Fruit fly (Drosophila melanogaster) whole organism, embryonic: ENCODE measurements around the gene rogdi.

Experiments
- Atf6 ChIP-seq: fragments of 200-800 bp; sonication (Bioruptor generic); IDR thresholded peaks from 2 replicates; pipeline ENCODE4 v1.3.6; 2022; ENCODE audit warnings: missing biosample characterization, missing genetic modification characterization
- BtbVII ChIP-seq: fragments of 200-800 bp; sonication (Bioruptor generic); optimal IDR thresholded peaks from 3 replicates; lab custom pipeline; 2017; ENCODE audit warnings: missing biosample characterization, mild to moderate bottlenecking, missing genetic modification characterization
- Bteb2 ChIP-seq: fragments of 200-800 bp; sonication (Bioruptor generic); optimal IDR thresholded peaks from 2 replicates; lab custom pipeline; 2016; ENCODE audit warnings: missing biosample characterization, missing genetic modification characterization
- CG11504 ChIP-seq: fragments of 200-800 bp; sonication (Bioruptor generic); optimal IDR thresholded peaks from 3 replicates; lab custom pipeline; 2019; ENCODE audit warnings: missing biosample characterization, mild to moderate bottlenecking, missing genetic modification characterization, moderate library complexity
- CG11723 ChIP-seq: fragments of 200-800 bp; sonication (Bioruptor generic); optimal IDR thresholded peaks from 2 replicates; lab custom pipeline; 2017; ENCODE audit warnings: missing biosample characterization, mild to moderate bottlenecking, missing genetic modification characterization
- CG12236 ChIP-seq: fragments of 200-800 bp; sonication (Bioruptor generic); optimal IDR thresholded peaks from 2 replicates; lab custom pipeline; 2016; ENCODE audit warnings: missing biosample characterization, missing genetic modification characterization
- CG13123 ChIP-seq: fragments of 200-800 bp; sonication (Bioruptor generic); optimal IDR thresholded peaks from 2 replicates; lab custom pipeline; 2016; ENCODE audit warnings: missing biosample characterization, missing genetic modification characterization
- CG13424 ChIP-seq: fragments of 200-800 bp; sonication (Bioruptor generic); optimal IDR thresholded peaks from 2 replicates; lab custom pipeline; 2019; ENCODE audit warnings: missing biosample characterization, mild to moderate bottlenecking, missing genetic modification characterization, moderate library complexity
- CG14050 ChIP-seq: fragments of 200-800 bp; sonication (Bioruptor generic); IDR thresholded peaks from 3 replicates; pipeline ENCODE4 v1.3.6; 2022; ENCODE audit warnings: missing biosample characterization, missing genetic modification characterization
- CG14965 ChIP-seq: fragments of 200-800 bp; sonication (Bioruptor generic); optimal IDR thresholded peaks from 2 replicates; lab custom pipeline; 2016; ENCODE audit warnings: missing biosample characterization, missing genetic modification characterization, borderline replicate concordance
- CG16863 ChIP-seq: fragments of 200-800 bp; sonication (Bioruptor generic); optimal IDR thresholded peaks from 3 replicates; lab custom pipeline; 2016; ENCODE audit warnings: missing biosample characterization, missing genetic modification characterization
- CG17568 ChIP-seq: fragments of 200-800 bp; sonication (Bioruptor generic); optimal IDR thresholded peaks from 2 replicates; lab custom pipeline; 2018; ENCODE audit warnings: missing biosample characterization, mild to moderate bottlenecking, missing genetic modification characterization, moderate library complexity
- CG1832 ChIP-seq: fragments of 200-800 bp; sonication (Bioruptor generic); optimal IDR thresholded peaks from 2 replicates; lab custom pipeline; 2017; ENCODE audit warnings: missing biosample characterization, mild to moderate bottlenecking, missing genetic modification characterization, inconsistent platforms
- CG3407 ChIP-seq: fragments of 200-800 bp; sonication (Bioruptor generic); optimal IDR thresholded peaks from 2 replicates; lab custom pipeline; 2018; ENCODE audit warnings: missing biosample characterization, mild to moderate bottlenecking, missing genetic modification characterization
- CG6175 ChIP-seq: fragments of 200-800 bp; sonication (Bioruptor generic); IDR thresholded peaks from 3 replicates; pipeline ENCODE4 v1.3.6; 2022; ENCODE audit warnings: missing biosample characterization, missing genetic modification characterization
- CG6272 ChIP-seq: fragments of 200-800 bp; sonication (Bioruptor generic); IDR thresholded peaks from 2 replicates; pipeline ENCODE4 v1.3.6; 2022; ENCODE audit warnings: missing biosample characterization, missing genetic modification characterization
- CG6683 ChIP-seq: fragments of 200-800 bp; sonication (Bioruptor generic); optimal IDR thresholded peaks from 2 replicates; lab custom pipeline; 2017; ENCODE audit warnings: missing biosample characterization, mild to moderate bottlenecking, missing genetic modification characterization, missing genetic modification reagents
- CG7372 ChIP-seq: fragments of 200-800 bp; sonication (Bioruptor generic); IDR thresholded peaks from 2 replicates; pipeline ENCODE4 v1.3.6; 2022; ENCODE audit warnings: missing biosample characterization, missing genetic modification characterization
- CG9932 ChIP-seq: fragments of 200-800 bp; sonication (Bioruptor generic); IDR thresholded peaks from 2 replicates; pipeline ENCODE4 v1.3.6; 2022; ENCODE audit warnings: missing biosample characterization, missing genetic modification characterization
- Camta ChIP-seq: fragments of 200-800 bp; sonication (Bioruptor generic); optimal IDR thresholded peaks from 2 replicates; lab custom pipeline; 2016; ENCODE audit warnings: missing biosample characterization, missing genetic modification characterization
- Dad ChIP-seq: fragments of 200-800 bp; sonication (Bioruptor generic); optimal IDR thresholded peaks from 3 replicates; lab custom pipeline; 2016; ENCODE audit warnings: missing biosample characterization, missing genetic modification characterization
- Fer2 ChIP-seq: fragments of 200-800 bp; sonication (Bioruptor generic); optimal IDR thresholded peaks from 2 replicates; lab custom pipeline; 2018; ENCODE audit warnings: missing biosample characterization, mild to moderate bottlenecking, missing genetic modification characterization, moderate library complexity
- HLH4C ChIP-seq: fragments of 200-800 bp; sonication (Bioruptor generic); IDR thresholded peaks from 3 replicates; pipeline ENCODE4 v1.3.6; 2022; ENCODE audit warnings: missing biosample characterization, missing genetic modification characterization; ENCODE audit not compliant: partially characterized antibody
- NC2α ChIP-seq: fragments of 200-800 bp; sonication (Bioruptor generic); optimal IDR thresholded peaks from 2 replicates; lab custom pipeline; 2016; ENCODE audit warnings: missing biosample characterization, missing genetic modification characterization
- Ravus ChIP-seq: fragments of 200-800 bp; sonication (Bioruptor generic); IDR thresholded peaks from 2 replicates; pipeline ENCODE4 v1.3.6; 2022; ENCODE audit warnings: missing biosample characterization, missing genetic modification characterization
- Side ChIP-seq: fragments of 200-800 bp; sonication (Bioruptor generic); optimal IDR thresholded peaks from 2 replicates; lab custom pipeline; 2016; ENCODE audit warnings: missing biosample characterization, missing genetic modification characterization
- Spps ChIP-seq: fragments of 200-800 bp; sonication (Bioruptor generic); optimal IDR thresholded peaks from 2 replicates; lab custom pipeline; 2018; ENCODE audit warnings: missing biosample characterization, mild to moderate bottlenecking, missing genetic modification characterization
- abd-A ChIP-seq: fragments of 200-800 bp; sonication (Bioruptor generic); optimal IDR thresholded peaks from 3 replicates; lab custom pipeline; 2019; ENCODE audit warnings: missing biosample characterization, mild to moderate bottlenecking, missing genetic modification characterization, moderate library complexity
- bbx ChIP-seq: fragments of 200-800 bp; sonication (Bioruptor generic); IDR thresholded peaks from 2 replicates; pipeline ENCODE4 v1.3.6; 2022; ENCODE audit warnings: missing biosample characterization, missing genetic modification characterization; ENCODE audit not compliant: partially characterized antibody
- caup ChIP-seq: fragments of 200-800 bp; sonication (Bioruptor generic); optimal IDR thresholded peaks from 3 replicates; lab custom pipeline; 2017; ENCODE audit warnings: missing biosample characterization, mild to moderate bottlenecking, missing genetic modification characterization, moderate library complexity; ENCODE audit not compliant: severe bottlenecking
- chif ChIP-seq, 2 experiments: fragments of 200-800 bp; sonication (Bioruptor generic); optimal IDR thresholded peaks; 3 replicates each; lab custom pipeline; 2016; ENCODE audit warnings: missing biosample characterization in 2 of 2, missing genetic modification characterization in 2 of 2
- crc ChIP-seq: fragments of 200-800 bp; sonication (Bioruptor generic); optimal IDR thresholded peaks from 2 replicates; lab custom pipeline; 2016; ENCODE audit warnings: missing biosample characterization, missing genetic modification characterization
- dati ChIP-seq: fragments of 200-800 bp; sonication (Bioruptor generic); IDR thresholded peaks from 2 replicates; pipeline ENCODE4 v1.3.6; 2022; ENCODE audit warnings: missing biosample characterization, missing genetic modification characterization
- dmrt99B ChIP-seq: fragments of 200-800 bp; sonication (Bioruptor generic); optimal IDR thresholded peaks from 2 replicates; lab custom pipeline; 2018; ENCODE audit warnings: missing biosample characterization, mild to moderate bottlenecking, missing genetic modification characterization, moderate library complexity
- en ChIP-seq: fragments of 200-800 bp; sonication (Bioruptor generic); optimal IDR thresholded peaks from 2 replicates; lab custom pipeline; 2016; ENCODE audit warnings: missing biosample characterization, missing genetic modification characterization
- fd102C ChIP-seq: fragments of 200-800 bp; sonication (Bioruptor generic); optimal IDR thresholded peaks from 2 replicates; lab custom pipeline; 2018; ENCODE audit warnings: missing biosample characterization, mild to moderate bottlenecking, missing genetic modification characterization, moderate library complexity
- fd64A ChIP-seq: fragments of 200-800 bp; sonication (Bioruptor generic); optimal IDR thresholded peaks from 3 replicates; lab custom pipeline; 2018; ENCODE audit warnings: missing biosample characterization, mild to moderate bottlenecking, missing genetic modification characterization
- gsb-n ChIP-seq: fragments of 200-800 bp; sonication (Bioruptor generic); optimal IDR thresholded peaks from 3 replicates; lab custom pipeline; 2018; ENCODE audit warnings: missing biosample characterization, mild to moderate bottlenecking, missing genetic modification characterization
- her ChIP-seq: fragments of 200-800 bp; sonication (Bioruptor generic); optimal IDR thresholded peaks from 2 replicates; lab custom pipeline; 2016; ENCODE audit warnings: missing biosample characterization, missing genetic modification characterization
- jing ChIP-seq: fragments of 200-800 bp; sonication (Bioruptor generic); optimal IDR thresholded peaks from 2 replicates; lab custom pipeline; 2018; ENCODE audit warnings: missing biosample characterization, mild to moderate bottlenecking, missing genetic modification characterization
- maf-S ChIP-seq: fragments of 200-800 bp; sonication (Bioruptor generic); optimal IDR thresholded peaks from 2 replicates; lab custom pipeline; 2016; ENCODE audit warnings: missing biosample characterization, missing genetic modification characterization
- nau ChIP-seq: fragments of 200-800 bp; sonication (Bioruptor generic); optimal IDR thresholded peaks from 3 replicates; lab custom pipeline; 2017; ENCODE audit warnings: missing biosample characterization, mild to moderate bottlenecking, missing genetic modification characterization, missing genetic modification reagents
- nom ChIP-seq: fragments of 200-800 bp; sonication (Bioruptor generic); optimal IDR thresholded peaks from 2 replicates; lab custom pipeline; 2017; ENCODE audit warnings: missing biosample characterization, missing genetic modification characterization, mild to moderate bottlenecking, moderate library complexity, missing genetic modification reagents
- ro ChIP-seq: fragments of 200-800 bp; sonication (Bioruptor generic); IDR thresholded peaks from 2 replicates; pipeline ENCODE4 v1.3.6; 2022; ENCODE audit warnings: missing biosample characterization, missing genetic modification characterization
- row ChIP-seq: fragments of 200-800 bp; sonication (Bioruptor generic); IDR thresholded peaks from 3 replicates; pipeline ENCODE4 v1.3.6; 2022; ENCODE audit warnings: missing biosample characterization, missing genetic modification characterization
- sna ChIP-seq: fragments of 200-800 bp; sonication (Bioruptor generic); IDR thresholded peaks from 2 replicates; pipeline ENCODE4 v1.3.6; 2022; ENCODE audit warnings: missing biosample characterization, missing genetic modification characterization; ENCODE audit not compliant: partially characterized antibody
- stc ChIP-seq: fragments of 200-800 bp; sonication (Bioruptor generic); IDR thresholded peaks from 2 replicates; pipeline ENCODE4 v1.3.6; 2022; ENCODE audit warnings: missing biosample characterization, missing genetic modification characterization
- zen ChIP-seq: fragments of 200-800 bp; sonication (Bioruptor generic); optimal IDR thresholded peaks from 3 replicates; lab custom pipeline; 2018; ENCODE audit warnings: missing biosample characterization, mild to moderate bottlenecking, missing genetic modification characterization, moderate library complexity
- zfh1 ChIP-seq: fragments of 200-800 bp; sonication (Bioruptor generic); IDR thresholded peaks from 3 replicates; pipeline ENCODE4 v1.3.6; 2022; ENCODE audit warnings: missing biosample characterization, missing genetic modification characterization

rogdi gene

DNA sequence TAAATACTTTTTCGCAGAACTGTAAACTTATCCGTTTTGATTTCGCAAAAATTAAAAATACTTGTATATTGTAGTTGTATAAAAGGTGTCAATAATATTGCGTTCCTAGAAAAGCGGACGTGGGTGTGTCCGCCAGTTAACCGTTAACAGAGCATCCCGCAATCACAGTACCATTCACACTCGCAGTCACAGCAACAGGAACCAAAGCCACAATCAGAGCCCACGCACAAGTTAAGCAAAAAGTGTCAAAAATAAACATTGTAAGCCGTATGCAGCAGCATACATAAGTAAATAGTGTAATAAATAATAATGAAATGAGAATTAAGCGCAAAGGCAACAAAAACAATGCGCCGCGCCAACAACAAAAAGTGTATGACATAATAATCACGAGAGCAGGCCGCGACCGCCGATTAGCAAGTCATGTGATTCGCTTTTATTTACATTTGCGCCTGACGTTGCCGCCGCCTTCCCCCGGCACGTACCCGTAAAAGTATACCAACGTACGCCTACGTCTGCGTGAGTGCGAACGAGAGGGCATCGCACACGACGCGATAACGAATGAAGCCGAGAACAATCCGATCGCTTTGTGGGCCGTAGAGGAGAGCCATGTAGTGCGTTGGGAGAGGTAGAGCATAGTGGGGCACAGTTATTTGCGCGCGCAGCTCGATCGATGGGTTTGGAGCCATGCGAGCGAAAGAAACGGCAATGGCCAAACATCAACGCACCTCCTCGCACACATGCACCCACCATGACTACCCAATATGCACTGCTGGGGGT, 39.4 kb upstream of the rogdi start (continued):
- no peak for TF ChIP-seq Fer2 (tag; lab: Kevin White, UChicago)
- no peak for TF ChIP-seq Camta (GFP tag; lab: Kevin White, UChicago)
- TF ChIP-seq CG13424 = peak; percentile 37
- peak; percentile 45; the same call in 1 of the 2 replicates for TF ChIP-seq stc
- TF ChIP-seq CG14050 = peak; percentile 34; the same call in 1 of the 3 replicates
- TF ChIP-seq Atf6 (GFP tag; lab: Robert Waterston, UW) = peak; percentile 7; the same call in 1 of the 2 replicates
- peak; percentile 71 for TF ChIP-seq nom
- TF ChIP-seq dmrt99B (tag; lab: Kevin White, UChicago) = peak; percentile 42
- peak; percentile 54; the same call in 2 of the 3 replicates for TF ChIP-seq row (GFP tag; lab: Robert Waterston, UW)
- peak; percentile 63 for TF ChIP-seq CG11504 (tag; lab: Kevin White, UChicago)
- no peak for TF ChIP-seq her (GFP tag; lab: Kevin White, UChicago)
- no peak for TF ChIP-seq ro
- TF ChIP-seq en = no peak
- TF ChIP-seq CG6175 (GFP tag; lab: Robert Waterston, UW) = peak; percentile 92
- peak; percentile 52 for TF ChIP-seq CG17568 (GFP tag; lab: Kevin White, UChicago)
- TF ChIP-seq Side (GFP tag; lab: Kevin White, UChicago) = no peak
- TF ChIP-seq fd102C (GFP tag; lab: Kevin White, UChicago) = no peak
- no peak for TF ChIP-seq zen
- TF ChIP-seq crc (GFP tag; lab: Kevin White, UChicago) = no peak
- TF ChIP-seq CG7372 (GFP tag; lab: Robert Waterston, UW) = no peak
- peak; percentile 31 for TF ChIP-seq CG9932 (GFP tag; lab: Robert Waterston, UW)
- peak; percentile 14 for TF ChIP-seq nau (GFP tag; lab: Kevin White, UChicago)
- no peak for TF ChIP-seq CG6272 (GFP tag; lab: Robert Waterston, UW)
- no peak for TF ChIP-seq HLH4C (GFP tag; lab: Robert Waterston, UW)
- no peak; the same call in 1 of the 2 replicates for TF ChIP-seq Ravus (GFP tag; lab: Robert Waterston, UW)
- TF ChIP-seq CG6683 (GFP tag; lab: Kevin White, UChicago) = peak; percentile 46
- TF ChIP-seq CG3407 = no peak
- TF ChIP-seq caup (GFP tag; lab: Kevin White, UChicago) = peak; percentile 33
- no peak for TF ChIP-seq Spps (tag; lab: Kevin White, UChicago)
- TF ChIP-seq NC2α (GFP tag; lab: Kevin White, UChicago) = no peak
- TF ChIP-seq CG11723 (GFP tag; lab: Kevin White, UChicago) = peak; percentile 3
- TF ChIP-seq CG1832 (GFP tag; lab: Kevin White, UChicago) = peak; percentile 88
- TF ChIP-seq maf-S (GFP tag; lab: Kevin White, UChicago) = peak; percentile 0
- TF ChIP-seq BtbVII (GFP tag; lab: Kevin White, UChicago) = peak; percentile 49
- TF ChIP-seq abd-A = peak; percentile 95
- TF ChIP-seq zfh1 = peak; percentile 51
- TF ChIP-seq Dad = no peak
- peak; percentile 38; the same call in 1 of the 2 replicates for TF ChIP-seq sna (GFP tag; lab: Robert Waterston, UW)
- no peak for TF ChIP-seq Bteb2 (GFP tag; lab: Kevin White, UChicago)
- no peak for TF ChIP-seq dati (GFP tag; lab: Robert Waterston, UW)
- peak; percentile 18 for TF ChIP-seq jing (GFP tag; lab: Kevin White, UChicago)
- TF ChIP-seq CG16863 (GFP tag; lab: Kevin White, UChicago) = no peak
- peak; percentile 43 for TF ChIP-seq fd64A
- no peak for TF ChIP-seq CG12236 (GFP tag; lab: Kevin White, UChicago)
- TF ChIP-seq CG13123 (GFP tag; lab: Kevin White, UChicago) = no peak
- TF ChIP-seq CG14965 = no peak
- no peak for TF ChIP-seq chif (GFP tag; optimal IDR thresholded peaks at IDR 0.05; lab: Kevin White, UChicago)
- no peak for TF ChIP-seq gsb-n (tag; lab: Kevin White, UChicago)
- TF ChIP-seq bbx (GFP tag; lab: Robert Waterston, UW) = peak; percentile 54
